Fruit fly (Drosophila melanogaster): ENCODE results near the gene Ocrl.

Ocrl gene

dm6 chrX:1922765-1923501, at the start of gene Ocrl, which contains the start of gene eIF2Bepsilon:
TSS of gene Ocrl (plus strand) at chrX:1922981.
TSS of gene eIF2Bepsilon (minus strand) at chrX:1922874.
- TF ChIP-seq CG17801 (GFP tag; optimal IDR thresholded peaks at IDR 0.05; ENCODE audit: partially characterized antibody), result no peak

dm6 chrX:1873515-1874126, 49.2 kb upstream of the Ocrl start, which contains the start of the genes Pgam5 and Vps26:
TSS of gene Pgam5 (minus strand) at chrX:1873565.
TSS of gene Vps26 (plus strand) at chrX:1873853.
- no peak for TF ChIP-seq CG17801 (GFP tag; optimal IDR thresholded peaks at IDR 0.05; ENCODE audit: partially characterized antibody)

- TF ChIP-seq CG17801 (GFP tag; optimal IDR thresholded peaks at IDR 0.05; ENCODE audit: partially characterized antibody), result peak; percentile 93
These were observed 45.6 kb upstream of the Ocrl start, which contains the start of the genes CG14817 and CG14805 for dm6 chrX:1877107-1877736. TSS of gene CG14817 (minus strand) at chrX:1877270. TSS of gene CG14805 (plus strand) at chrX:1877317.

- TF ChIP-seq CG17801 (GFP tag; optimal IDR thresholded peaks at IDR 0.05; ENCODE audit: partially characterized antibody), result peak; percentile 61
These were observed 43.1 kb upstream of the Ocrl start, which contains the start of gene CG14818 for dm6 chrX:1879606-1880110. TSS of gene CG14818 (minus strand) at chrX:1879774.

dm6 chrX:1880139-1880556, 42.6 kb upstream of the Ocrl start, which contains the start of gene Coa8:
TSS of gene Coa8 (plus strand) at chrX:1880282.
- TF ChIP-seq CG17801 (GFP tag; optimal IDR thresholded peaks at IDR 0.05; ENCODE audit: partially characterized antibody), result peak; percentile 57

- no peak for TF ChIP-seq CG17801 (GFP tag; optimal IDR thresholded peaks at IDR 0.05; ENCODE audit: partially characterized antibody)
These were observed 42.0 kb upstream of the Ocrl start for dm6 chrX:1880779-1881178.

dm6 chrX:1889926-1890325, 32.9 kb upstream of the Ocrl start, which contains the start of the genes trr and mRpL16:
TSS of gene trr (minus strand) at chrX:1889950.
TSS of gene mRpL16 (plus strand) at chrX:1890256.
- TF ChIP-seq CG17801 (GFP tag; optimal IDR thresholded peaks at IDR 0.05; ENCODE audit: partially characterized antibody), result peak; percentile 83

dm6 chrX:1893532-1893931, 29.2 kb upstream of the Ocrl start:
- TF ChIP-seq CG17801 (GFP tag; optimal IDR thresholded peaks at IDR 0.05; ENCODE audit: partially characterized antibody), result no peak

dm6 chrX:1897384-1897783, 25.4 kb upstream of the Ocrl start:
- TF ChIP-seq CG17801 (GFP tag; optimal IDR thresholded peaks at IDR 0.05; ENCODE audit: partially characterized antibody), result no peak

- no peak for TF ChIP-seq CG17801 (GFP tag; optimal IDR thresholded peaks at IDR 0.05; ENCODE audit: partially characterized antibody)
These were observed 23.2 kb upstream of the Ocrl start for dm6 chrX:1899445-1900085.

dm6 chrX:1900123-1900818, 22.5 kb upstream of the Ocrl start, which contains the start of gene arm:
TSS of gene arm (minus strand) at chrX:1900646.
- no peak for TF ChIP-seq CG17801 (GFP tag; optimal IDR thresholded peaks at IDR 0.05; ENCODE audit: partially characterized antibody)

dm6 chrX:1901605-1902136, 21.1 kb upstream of the Ocrl start, which contains the start of gene Ldaf1:
TSS of gene Ldaf1 (minus strand) at chrX:1901911.
- no peak for TF ChIP-seq CG17801 (GFP tag; optimal IDR thresholded peaks at IDR 0.05; ENCODE audit: partially characterized antibody)

dm6 chrX:1903077-1903476, 19.7 kb upstream of the Ocrl start, which contains the start of gene CG32801:
TSS of gene CG32801 (minus strand) at chrX:1903177.
- TF ChIP-seq CG17801 (GFP tag; optimal IDR thresholded peaks at IDR 0.05; ENCODE audit: partially characterized antibody), result no peak

dm6 chrX:1903968-1904367, 18.8 kb upstream of the Ocrl start:
- TF ChIP-seq CG17801 (GFP tag; optimal IDR thresholded peaks at IDR 0.05; ENCODE audit: partially characterized antibody), result no peak

Measured in ovary, adult (tissue).